Worm (Caenorhabditis elegans): ENCODE results near the gene F42A9.9.

DNA sequence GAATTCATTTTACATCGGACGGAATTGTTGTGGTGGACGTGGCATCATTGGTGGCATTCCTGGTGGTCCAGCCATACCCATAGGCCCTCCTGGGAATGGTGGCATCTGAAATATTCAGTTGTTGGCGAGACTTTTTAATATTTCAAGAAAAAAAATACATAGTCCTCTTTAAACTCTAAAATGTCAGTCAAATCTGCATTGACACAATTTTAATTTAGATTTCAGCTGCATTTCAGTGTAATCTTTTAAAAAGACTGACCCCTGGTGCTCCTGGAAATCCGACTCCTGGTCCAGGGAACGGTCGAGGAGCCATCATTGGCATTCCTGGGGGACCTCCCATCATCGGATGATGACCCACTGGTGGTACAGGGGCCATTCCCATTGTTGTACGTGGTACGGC is 48.3 kb upstream of the F42A9.9 start:
- TF ChIP-seq flt-1 (GFP tag; IDR thresholded peaks at IDR 0.05) (no peak), ama-1 (optimal IDR thresholded peaks at IDR 0.05) (no peak)
